Fruit fly (Drosophila melanogaster): ENCODE data around the gene Atg4a.

Atg4a gene

dm6 chr2L:1074180-1074864 lies 6.4 kb upstream of the Atg4a start (continued):
- no peak for TF ChIP-seq Dref (GFP tag; IDR thresholded peaks at IDR 0.05)
- no peak for TF ChIP-seq inv (GFP tag; IDR thresholded peaks at IDR 0.05; ENCODE audit: partially characterized antibody)
- no peak for TF ChIP-seq br (optimal IDR thresholded peaks at IDR 0.05)
- no peak for TF ChIP-seq pan (optimal IDR thresholded peaks at IDR 0.05)
- peak in 1 of 2 experiments; percentile 61 for TF ChIP-seq pan (GFP tag; optimal IDR thresholded peaks at IDR 0.05 in 1 of 2, IDR thresholded peaks at IDR 0.05 in 1 of 2)
- TF ChIP-seq CG8478 (optimal IDR thresholded peaks at IDR 0.05): no peak
- peak; percentile 16 for TF ChIP-seq sima (GFP tag; optimal IDR thresholded peaks at IDR 0.05)
- peak; percentile 23 for TF ChIP-seq D19B (GFP tag; optimal IDR thresholded peaks at IDR 0.05)
- peak in 1 of 2 experiments; percentile 86 for TF ChIP-seq Eip74EF (GFP tag; optimal IDR thresholded peaks at IDR 0.05)
- peak; percentile 71 for TF ChIP-seq sd (tag; optimal IDR thresholded peaks at IDR 0.05)
- TF ChIP-seq aop (GFP tag; IDR thresholded peaks at IDR 0.05): peak; percentile 41; the same call in 1 of the 2 replicates
- TF ChIP-seq CG30431 (GFP tag; optimal IDR thresholded peaks at IDR 0.05): peak; percentile 51
- TF ChIP-seq Lhr (GFP tag; optimal IDR thresholded peaks at IDR 0.05): peak; percentile 57
- peak; percentile 74 for TF ChIP-seq twi (tag; optimal IDR thresholded peaks at IDR 0.05)
- peak; percentile 62 for TF ChIP-seq trh (GFP tag; optimal IDR thresholded peaks at IDR 0.05)
- TF ChIP-seq btn (GFP tag; optimal IDR thresholded peaks at IDR 0.05): no peak
- peak; percentile 91 for TF ChIP-seq Sox102F (GFP tag; optimal IDR thresholded peaks at IDR 0.05)
- TF ChIP-seq Kr (GFP tag; optimal IDR thresholded peaks at IDR 0.05): no peak
- peak; percentile 64 for TF ChIP-seq Side (GFP tag; optimal IDR thresholded peaks at IDR 0.05)
- peak; percentile 80 for TF ChIP-seq croc (GFP tag; conservative IDR thresholded peaks at IDR 0.05)
- peak; percentile 53 for TF ChIP-seq CG9215 (GFP tag; IDR thresholded peaks at IDR 0.05)
- TF ChIP-seq CG14014 (GFP tag; IDR thresholded peaks at IDR 0.05): peak; percentile 69
- peak; percentile 59 for TF ChIP-seq cwo (GFP tag; optimal IDR thresholded peaks at IDR 0.05)
- peak; percentile 75 for TF ChIP-seq CG10209 (GFP tag; optimal IDR thresholded peaks at IDR 0.05)
- TF ChIP-seq lov (optimal IDR thresholded peaks at IDR 0.05): no peak
- TF ChIP-seq lov (GFP tag; IDR thresholded peaks at IDR 0.05): peak; percentile 74; the same call in 1 of the 3 replicates
- TF ChIP-seq HLH3B (GFP tag; IDR thresholded peaks at IDR 0.05): peak; percentile 73
- peak; percentile 70 for TF ChIP-seq bcd (GFP tag; optimal IDR thresholded peaks at IDR 0.05)
- TF ChIP-seq Spps (tag; optimal IDR thresholded peaks at IDR 0.05): peak; percentile 84
- no peak; the same call in 1 of the 2 replicates for TF ChIP-seq CG8765 (GFP tag; IDR thresholded peaks at IDR 0.05)
- TF ChIP-seq CG7556 (GFP tag; optimal IDR thresholded peaks at IDR 0.05): peak; percentile 79
- peak; percentile 68 for TF ChIP-seq CG18011 (GFP tag; optimal IDR thresholded peaks at IDR 0.05)
- peak; percentile 36 for TF ChIP-seq CG10543 (GFP tag; optimal IDR thresholded peaks at IDR 0.05)
- peak; percentile 58 for TF ChIP-seq Rx (GFP tag; IDR thresholded peaks at IDR 0.05)
- no peak for TF ChIP-seq CG10565 (GFP tag; optimal IDR thresholded peaks at IDR 0.05)
- peak; percentile 63 for TF ChIP-seq Dek (tag; optimal IDR thresholded peaks at IDR 0.05)
- TF ChIP-seq CG8359 (GFP tag; optimal IDR thresholded peaks at IDR 0.05; ENCODE audit: borderline replicate concordance): peak; percentile 73
- peak; percentile 82 for TF ChIP-seq dysf (GFP tag; IDR thresholded peaks at IDR 0.05)
- peak; percentile 93 for TF ChIP-seq gem (tag; optimal IDR thresholded peaks at IDR 0.05)
- TF ChIP-seq Hr51 (GFP tag; optimal IDR thresholded peaks at IDR 0.05): peak; percentile 10 to 84
- peak; percentile 84 for TF ChIP-seq salm (tag; optimal IDR thresholded peaks at IDR 0.05)
- no peak for TF ChIP-seq Fer2 (tag; optimal IDR thresholded peaks at IDR 0.05)
- peak; percentile 23 for TF ChIP-seq YL-1 (GFP tag; optimal IDR thresholded peaks at IDR 0.05)
- TF ChIP-seq CHES-1-like (GFP tag; optimal IDR thresholded peaks at IDR 0.05): peak; percentile 58
- peak; percentile 78 for TF ChIP-seq esg (GFP tag; conservative IDR thresholded peaks at IDR 0.05)
- peak; percentile 57 for TF ChIP-seq gcm2 (GFP tag; optimal IDR thresholded peaks at IDR 0.05)
- TF ChIP-seq Neu2 (GFP tag; optimal IDR thresholded peaks at IDR 0.05; ENCODE audit: borderline replicate concordance): no peak
- peak; percentile 81 for TF ChIP-seq CG13424 (tag; optimal IDR thresholded peaks at IDR 0.05)
- peak; percentile 60; the same call in 1 of the 3 replicates for TF ChIP-seq CG11093 (GFP tag; IDR thresholded peaks at IDR 0.05)
- peak; percentile 88 for TF ChIP-seq ci (GFP tag; IDR thresholded peaks at IDR 0.05)

Data from whole organism, embryonic.